Fruit fly (Drosophila melanogaster): ENCODE measurements around the gene Gr10a.

Gr10a gene

dm6 chrX:11390625-11391363 lies 26.4 kb downstream of the Gr10a start (continued):
- TF ChIP-seq CG4730 (GFP tag; IDR thresholded peaks at IDR 0.05) (peak; percentile 71), hbn (GFP tag; IDR thresholded peaks at IDR 0.05; ENCODE audit: partially characterized antibody) (no peak), CG4360 (GFP tag; IDR thresholded peaks at IDR 0.05) (no peak), unc-4 (GFP tag; IDR thresholded peaks at IDR 0.05; ENCODE audit: partially characterized antibody) (no peak), CG12391 (tag; optimal IDR thresholded peaks at IDR 0.05) (peak; percentile 69), pho (GFP tag; optimal IDR thresholded peaks at IDR 0.05) (peak; percentile 76), Hmx (GFP tag; optimal IDR thresholded peaks at IDR 0.05) (peak; percentile 39), CG17385 (GFP tag; optimal IDR thresholded peaks at IDR 0.05) (peak; percentile 51), CG9932 (GFP tag; IDR thresholded peaks at IDR 0.05) (peak; percentile 91), PHDP (tag; optimal IDR thresholded peaks at IDR 0.05) (peak; percentile 77), CG4328 (GFP tag; optimal IDR thresholded peaks at IDR 0.05) (peak; percentile 48), CG4282 (GFP tag; optimal IDR thresholded peaks at IDR 0.05) (peak; percentile 25), CG7839 (tag; optimal IDR thresholded peaks at IDR 0.05) (peak; percentile 85), fd102C (GFP tag; optimal IDR thresholded peaks at IDR 0.05) (no peak), CG8765 (GFP tag; IDR thresholded peaks at IDR 0.05) (peak; percentile 67), pum (GFP tag; optimal IDR thresholded peaks at IDR 0.05) (peak; percentile 68), al (GFP tag; IDR thresholded peaks at IDR 0.05) (peak; percentile 85), CG12769 (tag; optimal IDR thresholded peaks at IDR 0.05) (peak; percentile 94), sqz (GFP tag; optimal IDR thresholded peaks at IDR 0.05) (peak; percentile 43), NK7.1 (GFP tag; optimal IDR thresholded peaks at IDR 0.05) (peak; percentile 4), tap (tag; optimal IDR thresholded peaks at IDR 0.05) (peak; percentile 49), CG10267 (tag; optimal IDR thresholded peaks at IDR 0.05) (peak; percentile 57), CG33213 (GFP tag; optimal IDR thresholded peaks at IDR 0.05) (peak; percentile 56), CG1603 (tag; optimal IDR thresholded peaks at IDR 0.05) (peak; percentile 92), CG31365 (tag; optimal IDR thresholded peaks at IDR 0.05) (peak; percentile 24), Hsf (GFP tag; optimal IDR thresholded peaks at IDR 0.05) (peak; percentile 74), Camta (GFP tag; optimal IDR thresholded peaks at IDR 0.05) (peak; percentile 70), zfh1 (GFP tag; IDR thresholded peaks at IDR 0.05) (peak; percentile 86), pb (GFP tag; optimal IDR thresholded peaks at IDR 0.05) (peak; percentile 79), zf30C (GFP tag; optimal IDR thresholded peaks at IDR 0.05) (no peak), TFAM (GFP tag; optimal IDR thresholded peaks at IDR 0.05) (no peak), ro (GFP tag; IDR thresholded peaks at IDR 0.05) (peak; percentile 71), Meics (GFP tag; optimal IDR thresholded peaks at IDR 0.05) (peak; percentile 79), chif (GFP tag; optimal IDR thresholded peaks at IDR 0.05) (peak; percentile 59 to 83), Ets97D (GFP tag; optimal IDR thresholded peaks at IDR 0.05) (peak; percentile 58), chm (GFP tag; IDR thresholded peaks at IDR 0.05) (peak; percentile 73; the same call in 1 of the 2 replicates), h (optimal IDR thresholded peaks at IDR 0.05) (no peak), CG8089 (GFP tag; optimal IDR thresholded peaks at IDR 0.05) (peak; percentile 58), ATbp (GFP tag; optimal IDR thresholded peaks at IDR 0.05) (peak; percentile 54), E2f2 (GFP tag; IDR thresholded peaks at IDR 0.05) (peak; percentile 59), CG16779 (GFP tag; IDR thresholded peaks at IDR 0.05) (peak; percentile 76), Oli (tag; optimal IDR thresholded peaks at IDR 0.05) (peak; percentile 81), CG17186 (GFP tag; optimal IDR thresholded peaks at IDR 0.05) (no peak), CoRest (tag; optimal IDR thresholded peaks at IDR 0.05) (peak; percentile 82), trem (tag; optimal IDR thresholded peaks at IDR 0.05) (peak; percentile 12), CG32532 (GFP tag; IDR thresholded peaks at IDR 0.05) (peak; percentile 93), CG17912 (GFP tag; optimal IDR thresholded peaks at IDR 0.05) (no peak), bowl (GFP tag; IDR thresholded peaks at IDR 0.05) (peak; percentile 77), Six4 (GFP tag; optimal IDR thresholded peaks at IDR 0.05) (peak; percentile 70), slp2 (GFP tag; optimal IDR thresholded peaks at IDR 0.05) (peak; percentile 62)
